Worm (Caenorhabditis elegans): ENCODE measurements around the gene cyp-13A10.

cyp-13A10 gene

DNA sequence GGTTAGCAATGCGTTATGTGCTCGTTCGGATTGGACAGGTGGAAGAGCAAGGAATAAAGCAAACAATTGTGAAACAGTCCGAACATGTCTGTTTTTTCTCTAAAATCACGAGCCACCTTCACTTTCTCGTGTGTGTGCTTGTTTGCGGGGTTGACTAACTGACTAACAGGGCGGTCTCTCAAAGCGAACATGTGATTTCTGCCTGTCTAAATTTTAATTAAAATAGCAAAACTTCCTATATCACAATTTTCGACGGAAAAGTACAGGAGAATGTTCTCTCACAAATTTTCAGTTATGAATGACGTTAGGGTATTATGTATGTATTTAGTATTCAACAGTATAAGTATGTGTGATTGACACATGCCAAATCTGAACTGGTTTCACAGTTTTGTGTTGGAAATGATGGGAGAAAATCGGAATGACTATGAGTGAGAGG lies 40.8 kb downstream of the cyp-13A10 start:
- TF ChIP-seq flt-1 (GFP tag; IDR thresholded peaks at IDR 0.05) (no peak), med-1 (GFP tag; optimal IDR thresholded peaks at IDR 0.05; ENCODE audit: insufficient read depth) (no peak), ztf-23 (GFP tag; IDR thresholded peaks at IDR 0.05) (no peak), ref-1 (GFP tag; conservative IDR thresholded peaks at IDR 0.05) (no peak), tab-1 (GFP tag; IDR thresholded peaks at IDR 0.05) (no peak), T22C8.4 (GFP tag; IDR thresholded peaks at IDR 0.05) (no peak), ztf-29 (GFP tag; IDR thresholded peaks at IDR 0.05) (no peak), cog-1 (tag; optimal IDR thresholded peaks at IDR 0.05) (no peak), klf-2 (GFP tag; conservative IDR thresholded peaks at IDR 0.05) (no peak)

DNA sequence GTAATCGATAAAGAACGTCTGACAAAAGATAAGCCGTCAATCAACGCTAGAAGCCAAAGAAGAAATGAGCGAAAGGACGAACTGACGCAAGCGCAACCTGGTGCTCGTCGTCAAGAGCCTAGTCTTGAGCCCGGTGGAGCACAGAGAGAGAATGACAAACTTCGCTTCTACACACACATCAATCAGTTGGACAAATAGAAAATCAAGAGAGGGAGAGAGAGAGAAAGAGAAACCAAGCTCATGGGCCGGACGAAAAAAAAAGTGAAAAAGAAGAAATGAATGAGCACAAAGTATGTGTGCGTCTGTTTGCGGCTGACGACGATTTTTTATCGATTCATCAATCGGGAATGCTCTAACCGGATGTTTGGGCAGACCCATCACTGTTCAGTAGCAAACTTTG lies 41.6 kb downstream of the cyp-13A10 start:
- TF ChIP-seq ref-1 (GFP tag; conservative IDR thresholded peaks at IDR 0.05) (no peak), flt-1 (GFP tag; IDR thresholded peaks at IDR 0.05) (no peak), klf-2 (GFP tag; conservative IDR thresholded peaks at IDR 0.05) (no peak)

DNA sequence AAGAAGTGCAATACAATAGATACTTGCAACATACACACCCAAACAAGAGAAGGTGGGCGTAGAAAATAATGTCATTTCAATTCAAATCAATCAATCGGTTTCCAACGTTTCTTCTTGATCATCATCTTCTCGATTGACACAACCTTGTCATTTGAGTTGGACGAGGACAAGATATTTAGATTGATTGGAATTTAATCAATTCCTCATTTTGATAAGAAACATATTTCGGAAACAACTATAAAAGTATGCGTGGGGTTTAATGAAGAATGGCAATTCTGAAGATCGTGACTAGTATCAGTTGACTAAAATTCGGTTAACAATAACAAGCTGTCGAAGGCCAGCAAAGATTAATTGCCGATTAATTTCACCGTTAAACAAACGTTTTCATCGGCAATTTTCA lies 42.1 kb downstream of the cyp-13A10 start:
- TF ChIP-seq med-1 (GFP tag; optimal IDR thresholded peaks at IDR 0.05; ENCODE audit: insufficient read depth) (no peak), T22C8.4 (GFP tag; IDR thresholded peaks at IDR 0.05) (no peak), ref-1 (GFP tag; conservative IDR thresholded peaks at IDR 0.05) (no peak), flt-1 (GFP tag; IDR thresholded peaks at IDR 0.05) (no peak), tab-1 (GFP tag; IDR thresholded peaks at IDR 0.05) (no peak)

DNA sequence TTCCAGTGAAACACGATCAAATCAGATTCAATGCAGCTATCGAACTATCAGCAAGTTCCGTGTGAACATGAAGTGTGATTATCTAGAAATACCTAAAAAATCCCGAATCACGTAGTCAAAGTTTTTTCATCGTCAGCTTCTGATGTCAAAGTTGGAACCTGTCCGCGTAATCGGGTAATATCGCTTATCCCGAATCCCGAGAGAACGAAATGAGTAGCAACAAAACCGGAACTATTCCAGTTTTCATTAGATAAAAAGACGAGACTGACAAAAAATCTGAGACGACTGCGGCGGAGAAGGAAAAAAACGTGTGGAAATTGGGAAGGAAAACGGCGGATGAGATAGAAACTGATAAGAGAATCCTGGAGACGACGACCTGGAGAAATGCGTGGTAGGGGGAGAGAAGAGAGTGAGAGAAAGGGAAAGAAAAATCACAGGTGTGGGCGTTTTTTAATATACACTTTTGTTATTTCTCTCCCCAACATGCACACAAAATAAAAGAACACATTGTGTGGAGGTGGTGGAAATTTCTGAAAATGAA lies 42.6 kb downstream of the cyp-13A10 start:
- TF ChIP-seq tab-1 (GFP tag; IDR thresholded peaks at IDR 0.05): no peak
- TF ChIP-seq flt-1 (GFP tag; IDR thresholded peaks at IDR 0.05): no peak
- no peak for TF ChIP-seq T22C8.4 (GFP tag; IDR thresholded peaks at IDR 0.05)
- TF ChIP-seq med-1 (GFP tag; optimal IDR thresholded peaks at IDR 0.05; ENCODE audit: insufficient read depth): no peak
- no peak for TF ChIP-seq klf-2 (GFP tag; conservative IDR thresholded peaks at IDR 0.05)
- TF ChIP-seq cog-1 (tag; optimal IDR thresholded peaks at IDR 0.05): no peak
- no peak for TF ChIP-seq ref-1 (GFP tag; conservative IDR thresholded peaks at IDR 0.05)
- no peak for TF ChIP-seq ztf-23 (GFP tag; IDR thresholded peaks at IDR 0.05)
- no peak for TF ChIP-seq ztf-29 (GFP tag; IDR thresholded peaks at IDR 0.05)

DNA sequence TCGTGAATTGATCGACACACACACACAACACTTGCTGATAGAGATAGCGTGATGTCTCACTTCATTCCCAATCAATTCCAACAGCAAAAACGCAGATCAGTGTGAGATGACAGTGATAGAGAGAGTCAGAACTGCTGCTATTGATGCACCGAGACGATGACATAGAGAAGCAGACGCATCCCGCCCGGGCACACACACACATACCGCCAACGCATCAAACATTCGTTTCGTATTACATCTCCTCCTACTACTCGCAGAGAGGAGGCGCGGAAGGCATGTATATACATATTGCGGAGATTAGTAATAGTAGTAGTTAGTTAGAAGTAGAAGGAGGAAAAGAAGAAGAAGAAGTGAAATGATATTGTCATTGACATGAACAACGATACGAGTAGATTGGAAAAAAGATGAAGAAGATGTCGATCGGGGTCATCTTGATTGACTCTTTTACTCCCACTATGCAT lies 43.3 kb downstream of the cyp-13A10 start:
- TF ChIP-seq tab-1 (GFP tag; IDR thresholded peaks at IDR 0.05) (no peak), ztf-29 (GFP tag; IDR thresholded peaks at IDR 0.05) (no peak), cog-1 (tag; optimal IDR thresholded peaks at IDR 0.05) (peak; percentile 72), ztf-23 (GFP tag; IDR thresholded peaks at IDR 0.05) (0 out of 2 replicates have a peak, but pooled peaks have one; percentile 44), flt-1 (GFP tag; IDR thresholded peaks at IDR 0.05) (peak; percentile 50; the same call in 1 of the 2 replicates), T22C8.4 (GFP tag; IDR thresholded peaks at IDR 0.05) (0 out of 2 replicates have a peak, but pooled peaks have one; percentile 27), klf-2 (GFP tag; conservative IDR thresholded peaks at IDR 0.05) (no peak)

DNA sequence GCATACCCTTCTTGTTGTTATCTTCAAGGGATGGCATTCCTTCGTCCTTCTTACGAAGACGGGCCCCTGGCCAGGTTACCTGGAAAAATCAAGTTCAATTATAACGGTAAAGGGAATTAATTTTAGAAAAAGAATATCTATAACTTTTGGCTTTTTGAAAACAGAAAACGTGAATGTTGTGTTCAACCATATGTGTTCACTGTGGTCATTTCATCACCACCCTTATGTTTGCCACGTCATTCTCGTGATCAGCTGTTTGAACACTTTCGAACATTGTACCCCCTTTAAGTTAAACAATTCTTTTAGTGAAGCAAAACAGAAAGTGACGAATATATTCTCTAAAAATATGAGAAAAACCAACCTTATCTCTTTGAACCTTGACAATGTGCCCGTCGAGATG lies 43.9 kb downstream of the cyp-13A10 start:
- no peak for TF ChIP-seq ztf-23 (GFP tag; IDR thresholded peaks at IDR 0.05)
- TF ChIP-seq ref-1 (GFP tag; conservative IDR thresholded peaks at IDR 0.05): no peak
- no peak for TF ChIP-seq T22C8.4 (GFP tag; IDR thresholded peaks at IDR 0.05)

DNA sequence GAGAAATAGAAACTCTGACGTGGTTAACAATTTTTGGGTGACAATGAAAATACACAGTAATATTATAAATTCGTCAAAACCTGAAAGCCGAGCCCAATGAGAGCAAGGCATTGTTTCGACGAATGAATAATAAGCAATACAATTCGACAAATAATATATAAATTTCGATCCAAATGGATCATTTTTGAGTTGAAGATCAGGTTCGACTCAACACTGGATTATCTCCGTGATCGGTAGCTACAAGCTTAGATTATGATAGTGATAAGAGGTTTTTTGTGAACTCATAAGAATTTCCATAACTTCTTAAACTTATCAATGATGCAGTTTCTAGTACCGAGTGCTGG lies 44.8 kb downstream of the cyp-13A10 start:
- TF ChIP-seq med-1 (GFP tag; optimal IDR thresholded peaks at IDR 0.05; ENCODE audit: insufficient read depth): no peak
- TF ChIP-seq flt-1 (GFP tag; IDR thresholded peaks at IDR 0.05): no peak
- no peak for TF ChIP-seq tab-1 (GFP tag; IDR thresholded peaks at IDR 0.05)
- TF ChIP-seq klf-2 (GFP tag; conservative IDR thresholded peaks at IDR 0.05): no peak
- TF ChIP-seq ref-1 (GFP tag; conservative IDR thresholded peaks at IDR 0.05): no peak
- no peak for TF ChIP-seq ztf-23 (GFP tag; IDR thresholded peaks at IDR 0.05)
- no peak for TF ChIP-seq T22C8.4 (GFP tag; IDR thresholded peaks at IDR 0.05)
- no peak for TF ChIP-seq ztf-29 (GFP tag; IDR thresholded peaks at IDR 0.05)
- TF ChIP-seq cog-1 (tag; optimal IDR thresholded peaks at IDR 0.05): no peak

DNA sequence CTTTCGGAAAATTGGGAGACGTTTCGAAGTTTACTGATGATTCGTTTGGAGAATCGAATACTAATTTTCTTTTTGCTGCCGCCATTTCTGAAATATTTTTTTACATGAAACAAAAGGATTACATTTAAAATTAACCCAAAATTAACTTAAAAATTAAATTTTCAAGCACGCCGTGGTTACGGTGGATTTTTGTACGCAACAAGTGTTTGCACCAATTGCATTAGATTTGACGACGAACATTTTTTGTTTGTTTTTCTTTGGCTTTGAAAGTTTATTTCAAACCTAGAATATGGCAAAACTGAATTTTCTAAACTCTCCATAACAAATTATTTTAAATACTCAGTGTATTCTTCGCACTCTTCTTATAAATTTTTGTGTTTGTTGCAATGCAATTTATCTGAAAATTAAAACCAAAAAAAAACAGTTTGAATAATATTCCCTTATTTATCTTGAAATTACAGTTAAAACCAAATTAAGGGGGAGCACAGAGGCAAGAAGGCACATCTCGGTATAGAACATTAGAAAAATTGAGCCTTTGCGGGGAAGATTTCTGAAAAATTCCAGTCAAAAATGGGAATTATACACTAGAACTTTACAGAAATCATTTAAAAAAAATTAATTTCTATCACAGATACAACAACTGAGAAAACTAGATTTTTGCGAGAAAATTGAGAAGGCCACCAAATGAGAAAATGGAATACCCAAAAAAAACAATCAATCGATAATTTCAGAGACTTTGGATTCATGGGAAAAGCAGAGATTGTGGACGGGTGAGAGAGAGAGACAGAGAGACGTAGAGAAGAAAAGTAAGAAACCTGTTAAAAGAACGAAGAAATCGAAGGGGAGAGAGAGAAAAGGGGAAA lies 45.4 kb downstream of the cyp-13A10 start, which contains the start of gene hal-3:
Gene hal-3, minus strand, starts transcription at position 87 of the 863 bp plus-strand sequence.
- TF ChIP-seq tab-1 (GFP tag; IDR thresholded peaks at IDR 0.05): no peak
- 0 out of 2 replicates have a peak, but pooled peaks have one; percentile 37 for TF ChIP-seq T22C8.4 (GFP tag; IDR thresholded peaks at IDR 0.05)

DNA sequence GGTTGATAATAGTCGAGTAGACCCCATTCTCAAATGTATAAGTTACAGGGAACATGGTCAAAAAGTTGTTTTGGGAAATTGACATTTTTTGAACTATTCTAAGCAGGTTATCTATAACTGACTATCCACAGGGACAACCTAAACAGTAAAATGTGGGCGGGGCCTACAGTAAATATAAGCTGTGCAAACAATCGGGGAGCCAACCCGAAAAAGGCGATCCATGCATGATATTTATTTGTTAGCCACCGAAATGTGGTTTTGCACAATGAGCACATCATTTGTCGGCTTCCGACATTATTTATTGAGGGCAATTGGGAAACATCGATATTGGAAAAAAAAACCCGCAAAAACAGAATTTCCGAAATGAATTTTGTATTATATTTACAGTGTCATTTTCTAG lies 48.0 kb downstream of the cyp-13A10 start, which contains the start of gene hlh-6:
Gene hlh-6, minus strand, starts transcription at position 101 of the 400 bp plus-strand sequence.
- no peak for TF ChIP-seq flt-1 (GFP tag; IDR thresholded peaks at IDR 0.05)
- TF ChIP-seq ref-1 (GFP tag; conservative IDR thresholded peaks at IDR 0.05): no peak

DNA sequence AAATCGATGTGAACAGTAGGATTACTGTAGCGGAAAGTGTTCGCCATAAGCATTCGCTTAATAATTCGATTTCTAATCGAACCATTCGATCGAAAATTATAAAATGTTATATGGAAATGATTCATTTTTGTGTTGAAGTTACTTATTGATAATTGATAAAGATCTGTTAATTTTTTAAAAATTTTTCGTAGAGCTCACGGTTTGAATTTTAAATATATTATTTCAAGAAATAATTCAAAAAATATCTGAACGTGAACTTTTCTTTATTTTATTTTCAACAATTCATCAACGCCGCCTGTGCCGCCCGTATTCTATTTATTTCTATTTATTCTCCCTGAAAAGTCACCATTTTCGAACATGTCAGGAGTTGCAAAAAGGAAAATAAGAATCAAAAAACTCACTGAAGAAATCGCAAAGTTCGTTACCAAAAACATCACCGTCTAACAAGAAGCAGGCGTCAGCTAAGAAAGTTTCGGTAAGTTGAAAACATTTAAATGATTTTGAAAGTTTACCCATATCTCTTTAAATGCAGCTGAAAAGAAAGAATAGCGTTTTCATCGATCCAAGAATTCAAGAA lies 51.2 kb downstream of the cyp-13A10 start, which contains the start of the genes T15H9.5 and T15H9.4:
Gene T15H9.5, minus strand, starts transcription at position 101 of the 577 bp plus-strand sequence.
Gene T15H9.4, plus strand, starts transcription at position 527 of the 577 bp plus-strand sequence.
- TF ChIP-seq cog-1 (tag; optimal IDR thresholded peaks at IDR 0.05) (no peak), ref-1 (GFP tag; conservative IDR thresholded peaks at IDR 0.05) (no peak), ztf-23 (GFP tag; IDR thresholded peaks at IDR 0.05) (no peak), ztf-29 (GFP tag; IDR thresholded peaks at IDR 0.05) (no peak), tab-1 (GFP tag; IDR thresholded peaks at IDR 0.05) (no peak), flt-1 (GFP tag; IDR thresholded peaks at IDR 0.05) (no peak), med-1 (GFP tag; optimal IDR thresholded peaks at IDR 0.05; ENCODE audit: insufficient read depth) (no peak), T22C8.4 (GFP tag; IDR thresholded peaks at IDR 0.05) (no peak), klf-2 (GFP tag; conservative IDR thresholded peaks at IDR 0.05) (no peak)

Measured in whole organism, midembryonic.